Fruit fly (Drosophila melanogaster) whole organism, wandering third instar larva: ENCODE measurements around the gene CG2162.

Experiments used
- Abd-B ChIP-seq: fragments of >200 bp; optimal IDR thresholded peaks from 2 replicates; lab custom pipeline; 2017; ENCODE audit warnings: missing biosample characterization, missing genetic modification characterization
- CG32264 ChIP-seq: fragments of 200-800 bp; sonication (Bioruptor generic); optimal IDR thresholded peaks from 2 replicates; lab custom pipeline; 2016; ENCODE audit warnings: missing biosample characterization, missing genetic modification characterization
- CG9705 ChIP-seq: fragments of 200-800 bp; sonication (Bioruptor generic); optimal IDR thresholded peaks from 2 replicates; lab custom pipeline; 2018; ENCODE audit warnings: missing biosample characterization, mild to moderate bottlenecking, missing genetic modification characterization
- CrebA ChIP-seq: fragments of 200-800 bp; sonication (Bioruptor generic); optimal IDR thresholded peaks from 2 replicates; lab custom pipeline; 2016; ENCODE audit warnings: missing biosample characterization, mild to moderate bottlenecking, missing genetic modification characterization, borderline replicate concordance
- Dfd ChIP-seq: fragments of >200 bp; optimal IDR thresholded peaks from 2 replicates; lab custom pipeline; 2017; ENCODE audit warnings: missing biosample characterization, missing genetic modification characterization
- Dif ChIP-seq: fragments of 200-275, 200-300 bp; sonication (Bioruptor generic); optimal IDR thresholded peaks from 2 replicates; lab custom pipeline; 2018; ENCODE audit warnings: missing biosample characterization, missing genetic modification characterization; ENCODE audit not compliant: partially characterized antibody
- HLH106 ChIP-seq: fragments of 200-800 bp; optimal IDR thresholded peaks from 3 replicates; lab custom pipeline; 2019; ENCODE audit warnings: missing biosample characterization, mild to moderate bottlenecking, missing genetic modification characterization, moderate library complexity
- Hnf4 ChIP-seq: fragments of 200-800 bp; sonication (Bioruptor generic); optimal IDR thresholded peaks from 2 replicates; lab custom pipeline; 2016; ENCODE audit warnings: missing biosample characterization, mild to moderate bottlenecking, missing genetic modification characterization
- Hr78 ChIP-seq: fragments of >200 bp; optimal IDR thresholded peaks from 2 replicates; lab custom pipeline; 2017; ENCODE audit warnings: missing biosample characterization, missing genetic modification characterization
- Hr83 ChIP-seq: fragments of 200-300 bp; sonication (Bioruptor generic); optimal IDR thresholded peaks from 2 replicates; lab custom pipeline; 2016; ENCODE audit warnings: missing biosample characterization, mild to moderate bottlenecking, missing genetic modification characterization, moderate library complexity; ENCODE audit not compliant: poor library complexity, severe bottlenecking
- Jra ChIP-seq: sonication (Bioruptor generic); optimal IDR thresholded peaks from 2 replicates; lab custom pipeline; 2016; ENCODE audit warnings: missing biosample characterization, missing genetic modification characterization
- Mio ChIP-seq: sonication (Bioruptor generic); optimal IDR thresholded peaks from 2 replicates; lab custom pipeline; 2016; ENCODE audit warnings: missing biosample characterization, missing genetic modification characterization
- Myc ChIP-seq: fragments of >200 bp; optimal IDR thresholded peaks from 2 replicates; lab custom pipeline; 2017
- N ChIP-seq: fragments of >200 bp; optimal IDR thresholded peaks from 2 replicates; lab custom pipeline; 2018; ENCODE audit warnings: missing biosample characterization, missing external identifiers, missing genetic modification characterization
- OdsH ChIP-seq: fragments of 200-800 bp; sonication (Bioruptor generic); optimal IDR thresholded peaks from 2 replicates; lab custom pipeline; 2016; ENCODE audit warnings: missing biosample characterization, mild to moderate bottlenecking, missing genetic modification characterization
- Rel ChIP-seq, 2 experiments: fragments of 200-800 bp; sonication (Bioruptor generic) in 1 of 2; optimal IDR thresholded peaks; 2 replicates in 1 of 2; 3 replicates in 1 of 2; lab custom pipeline; 2016 to 2019; ENCODE audit warnings: mild to moderate bottlenecking in 2 of 2, missing biosample characterization in 2 of 2, missing genetic modification characterization in 2 of 2, moderate library complexity in 1 of 2
- Vsx2 ChIP-seq: fragments of 200-300, 225-300 bp; sonication (Bioruptor generic); optimal IDR thresholded peaks from 2 replicates; lab custom pipeline; 2018; ENCODE audit warnings: missing biosample characterization, missing genetic modification characterization; ENCODE audit not compliant: partially characterized antibody
- br ChIP-seq: fragments of 200-800 bp; sonication (Bioruptor generic); optimal IDR thresholded peaks from 2 replicates; lab custom pipeline; 2016; ENCODE audit warnings: missing biosample characterization, missing genetic modification characterization
- dl ChIP-seq, 2 experiments: fragments of 175-275, 200-275 bp in 1 of 2; fragments of 200-275 bp in 1 of 2; sonication (Bioruptor generic); optimal IDR thresholded peaks; lab custom pipeline; 2018; ENCODE audit warnings: mild to moderate bottlenecking in 2 of 2, missing biosample characterization in 2 of 2, missing genetic modification characterization in 2 of 2, moderate library complexity in 2 of 2; ENCODE audit not compliant: partially characterized antibody in 2 of 2, insufficient read depth in 1 of 2
- dmrt93B ChIP-seq: fragments of 200-800 bp; sonication (Bioruptor generic); optimal IDR thresholded peaks from 2 replicates; lab custom pipeline; 2018; ENCODE audit warnings: missing biosample characterization, mild to moderate bottlenecking, missing genetic modification characterization
- dsf ChIP-seq: sonication (Bioruptor generic); optimal IDR thresholded peaks from 2 replicates; lab custom pipeline; 2016; ENCODE audit warnings: missing biosample characterization, missing genetic modification characterization, borderline replicate concordance
- ey ChIP-seq: fragments of 200-800 bp; sonication (Bioruptor generic); optimal IDR thresholded peaks from 2 replicates; lab custom pipeline; 2016; ENCODE audit warnings: missing biosample characterization, missing genetic modification characterization
- foxo ChIP-seq, 2 experiments: fragments of 200-800 bp; sonication (Bioruptor generic); optimal IDR thresholded peaks; 2 replicates in 1 of 2; 3 replicates in 1 of 2; lab custom pipeline; 2016 to 2017; ENCODE audit warnings: missing biosample characterization in 2 of 2, missing genetic modification characterization in 2 of 2
- h ChIP-seq: fragments of 200-800 bp; sonication (Bioruptor generic); optimal IDR thresholded peaks from 3 replicates; lab custom pipeline; 2016; ENCODE audit warnings: missing biosample characterization, mild to moderate bottlenecking, missing genetic modification characterization
- jim ChIP-seq: fragments of 175-275, 200-325 bp; sonication (Bioruptor generic); optimal IDR thresholded peaks from 2 replicates; lab custom pipeline; 2016; ENCODE audit warnings: missing biosample characterization, mild to moderate bottlenecking, missing genetic modification characterization
- lola ChIP-seq: fragments of >200 bp; optimal IDR thresholded peaks from 2 replicates; lab custom pipeline; 2017; ENCODE audit warnings: missing biosample characterization, missing genetic modification characterization
- psq ChIP-seq: fragments of 200-800 bp; sonication (Bioruptor generic); optimal IDR thresholded peaks from 3 replicates; lab custom pipeline; 2017; ENCODE audit warnings: missing biosample characterization, mild to moderate bottlenecking, missing genetic modification characterization, moderate library complexity
- rgr ChIP-seq: fragments of 200-800 bp; sonication (Bioruptor generic); optimal IDR thresholded peaks from 3 replicates; lab custom pipeline; 2016; ENCODE audit warnings: missing biosample characterization, mild to moderate bottlenecking, missing genetic modification characterization
- sage ChIP-seq: fragments of 200-800 bp; sonication (Bioruptor generic); optimal IDR thresholded peaks from 2 replicates; lab custom pipeline; 2016; ENCODE audit warnings: missing biosample characterization, mild to moderate bottlenecking, missing genetic modification characterization
- tai ChIP-seq: sonication (Bioruptor generic); optimal IDR thresholded peaks from 2 replicates; lab custom pipeline; 2016; ENCODE audit warnings: missing biosample characterization, missing genetic modification characterization
- usp ChIP-seq: fragments of >200 bp; optimal IDR thresholded peaks from 2 replicates; lab custom pipeline; 2017; ENCODE audit warnings: missing biosample characterization, missing genetic modification characterization

Gene CG2162

DNA sequence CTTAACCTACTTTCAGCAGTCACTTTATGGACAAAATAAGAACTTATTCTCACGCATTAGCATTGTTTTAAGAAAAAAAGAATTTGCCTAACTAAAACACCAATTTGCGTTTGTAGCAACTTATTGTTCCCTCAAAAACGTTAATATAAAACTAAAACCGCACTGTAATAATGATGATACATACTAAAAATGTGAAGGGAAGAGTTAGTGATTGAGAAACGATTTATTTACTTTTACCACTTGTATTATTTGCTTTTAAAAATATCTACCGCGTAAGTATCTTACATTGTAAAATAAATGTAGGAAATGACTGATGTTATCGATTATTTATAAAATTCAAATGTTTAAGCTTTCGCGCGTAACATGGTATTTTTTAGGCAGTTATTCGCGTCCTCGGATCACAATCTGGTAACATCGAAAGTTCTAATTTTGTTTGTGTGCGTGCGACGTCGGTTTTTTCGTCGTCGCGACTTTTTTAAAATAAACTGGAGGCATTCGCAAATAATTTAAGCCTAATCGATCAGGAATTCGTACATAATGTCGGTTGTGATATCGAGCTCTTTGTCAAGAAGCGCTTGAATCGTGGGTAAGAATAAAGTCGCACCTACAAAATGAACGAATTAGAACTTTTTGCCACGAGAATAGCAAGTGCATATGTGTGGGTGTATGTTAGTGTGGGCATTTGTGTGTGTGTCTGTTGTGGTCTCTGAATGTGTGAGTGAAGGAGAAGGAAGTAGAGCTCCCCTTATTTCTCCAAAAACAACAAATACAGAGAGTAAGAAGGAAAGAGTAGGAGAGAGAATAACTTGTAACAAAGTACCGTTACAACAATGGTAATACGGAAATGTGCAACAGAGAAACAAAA, at the start of gene CG2162:
TSS of gene CG2162 (plus strand) at position 418 of the 865 bp plus-strand sequence.
- TF ChIP-seq Abd-B (GFP tag; lab: Kevin White, UChicago) (no peak), OdsH (GFP tag; lab: Kevin White, UChicago) (peak; percentile 7), N (GFP tag; lab: Kevin White, UChicago) (peak; percentile 81), Dfd (GFP tag; lab: Kevin White, UChicago) (no peak), br (no peak), h (GFP tag; lab: Kevin White, UChicago) (peak; percentile 9), Myc (lab: Kevin White, UChicago) (no peak), Vsx2 (GFP tag; lab: Kevin White, UChicago) (no peak), Rel (GFP tag; optimal IDR thresholded peaks at IDR 0.05; lab: Kevin White, UChicago) (no peak), Rel (tag; optimal IDR thresholded peaks at IDR 0.05; lab: Kevin White, UChicago) (peak; percentile 23), sage (GFP tag; lab: Kevin White, UChicago) (no peak)

DNA sequence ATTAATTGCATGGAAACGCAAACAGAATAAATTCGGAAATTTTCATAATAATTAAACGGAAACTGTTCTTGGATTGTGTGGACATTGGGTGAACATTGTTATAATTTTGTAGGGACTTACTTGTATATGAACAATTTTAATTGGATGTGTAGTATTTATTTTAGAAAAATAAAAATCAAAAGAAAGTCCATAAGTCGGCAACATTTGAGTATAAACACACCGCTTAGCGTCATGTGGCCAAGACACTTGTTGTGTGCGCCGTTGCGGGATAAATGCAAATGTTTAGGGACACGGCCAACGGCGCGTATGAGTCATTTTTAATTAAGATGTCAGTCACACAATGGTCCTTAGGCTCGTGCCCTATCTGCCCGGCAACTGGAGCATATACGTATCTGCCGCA, 48.7 kb upstream of the CG2162 start:
- TF ChIP-seq jim = no peak
- no peak for TF ChIP-seq N (GFP tag; lab: Kevin White, UChicago)
- no peak for TF ChIP-seq Jra (GFP tag; lab: Kevin White, UChicago)
- TF ChIP-seq OdsH (GFP tag; lab: Kevin White, UChicago) = no peak
- no peak for TF ChIP-seq tai
- no peak for TF ChIP-seq Mio
- no peak for TF ChIP-seq Rel (GFP tag; optimal IDR thresholded peaks at IDR 0.05; lab: Kevin White, UChicago)
- no peak for TF ChIP-seq Rel (tag; optimal IDR thresholded peaks at IDR 0.05; lab: Kevin White, UChicago)
- no peak for TF ChIP-seq ey
- TF ChIP-seq Vsx2 (GFP tag; lab: Kevin White, UChicago) = no peak
- no peak for TF ChIP-seq Dif (GFP tag; lab: Kevin White, UChicago)
- no peak for TF ChIP-seq usp (GFP tag; lab: Kevin White, UChicago)
- no peak for TF ChIP-seq Myc (lab: Kevin White, UChicago)
- no peak for TF ChIP-seq Hr78
- TF ChIP-seq lola = no peak
- no peak for TF ChIP-seq Dfd (GFP tag; lab: Kevin White, UChicago)
- no peak for TF ChIP-seq Hr83
- TF ChIP-seq Hnf4 (GFP tag; lab: Kevin White, UChicago) = no peak
- TF ChIP-seq sage (GFP tag; lab: Kevin White, UChicago) = no peak

dm6 chr3L:2987749-2988148, 47.2 kb upstream of the CG2162 start:
- TF ChIP-seq ey = no peak
- no peak for TF ChIP-seq h (GFP tag; lab: Kevin White, UChicago)
- TF ChIP-seq HLH106 (tag; lab: Kevin White, UChicago) = no peak
- no peak for TF ChIP-seq Myc (lab: Kevin White, UChicago)
- no peak for TF ChIP-seq CG32264 (GFP tag; lab: Kevin White, UChicago)
- no peak for TF ChIP-seq Hr83
- TF ChIP-seq CrebA = no peak
- no peak for TF ChIP-seq jim
- no peak for TF ChIP-seq br
- TF ChIP-seq CG9705 (GFP tag; lab: Kevin White, UChicago) = no peak
- TF ChIP-seq dmrt93B = no peak

- TF ChIP-seq jim (no peak), CrebA (no peak), psq (GFP tag; lab: Kevin White, UChicago) (no peak), Hr83 (no peak)
Observed at dm6 chr3L:2994872-2995271, 40.1 kb upstream of the CG2162 start, which contains the start of gene CG2113. CG2113 (plus strand) TSS chr3L:2995172.

- TF ChIP-seq CG32264 (GFP tag; lab: Kevin White, UChicago) (no peak), br (no peak), Abd-B (GFP tag; lab: Kevin White, UChicago) (no peak), dsf (GFP tag; lab: Kevin White, UChicago) (no peak), h (GFP tag; lab: Kevin White, UChicago) (no peak), HLH106 (tag; lab: Kevin White, UChicago) (no peak), rgr (GFP tag; lab: Kevin White, UChicago) (no peak), foxo (GFP tag; optimal IDR thresholded peaks at IDR 0.05; lab: Kevin White, UChicago) (no peak), dl (GFP tag; optimal IDR thresholded peaks at IDR 0.05; lab: Kevin White, UChicago; ENCODE audit: insufficient read depth in 1 of 2, partially characterized antibody in 2 of 2) (no peak), Hr83 (no peak), CG9705 (GFP tag; lab: Kevin White, UChicago) (no peak)
Observed at dm6 chr3L:3001445-3001844, 33.6 kb upstream of the CG2162 start, which contains the start of gene FMRFaR. FMRFaR (plus strand) TSS chr3L:3001716.
